Worm (Caenorhabditis elegans): Measurements from ENCODE around the gene srh-24.

DNA sequence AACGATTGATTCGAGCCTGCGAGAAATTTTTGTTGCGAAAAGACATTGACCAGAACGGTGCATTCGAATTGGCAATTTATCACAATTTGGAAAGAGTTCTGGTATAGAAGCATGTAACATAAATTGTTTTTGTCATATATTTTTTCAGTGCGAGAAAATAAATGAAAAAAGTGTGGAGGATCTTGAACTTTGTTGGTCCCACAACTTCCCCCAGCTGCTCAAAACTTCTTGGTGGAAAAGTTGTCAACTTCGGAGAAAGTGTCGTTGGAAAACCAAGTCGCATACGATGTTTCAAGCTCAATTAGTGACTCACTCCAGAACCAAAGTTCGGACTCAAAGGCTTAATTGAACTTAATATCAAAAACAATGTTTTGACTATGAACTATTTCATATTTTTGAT is 28.9 kb downstream of the srh-24 start:
- TF ChIP-seq zfp-3 (GFP tag; conservative IDR thresholded peaks at IDR 0.05) (no peak), nhr-237 (tag; optimal IDR thresholded peaks at IDR 0.05) (no peak), zag-1 (tag; optimal IDR thresholded peaks at IDR 0.05) (no peak), nhr-6 (tag; optimal IDR thresholded peaks at IDR 0.05) (no peak), ZK546.5 (tag; optimal IDR thresholded peaks at IDR 0.05) (no peak), nhr-42 (GFP tag; IDR thresholded peaks at IDR 0.05) (no peak), lin-15B (tag; optimal IDR thresholded peaks at IDR 0.05) (no peak), aly-2 (tag; optimal IDR thresholded peaks at IDR 0.05) (no peak), snpc-1.2 (GFP tag; IDR thresholded peaks at IDR 0.05) (no peak), Y105C5A.15 (GFP tag; IDR thresholded peaks at IDR 0.05) (no peak), ZK337.2 (GFP tag; IDR thresholded peaks at IDR 0.05) (no peak), snpc-4 (tag; optimal IDR thresholded peaks at IDR 0.05) (no peak), madf-9 (GFP tag; conservative IDR thresholded peaks at IDR 0.05) (no peak)
